2 fruit fly cellular contexts compared by ENCODE assay signal in the genomic region with DNA sequence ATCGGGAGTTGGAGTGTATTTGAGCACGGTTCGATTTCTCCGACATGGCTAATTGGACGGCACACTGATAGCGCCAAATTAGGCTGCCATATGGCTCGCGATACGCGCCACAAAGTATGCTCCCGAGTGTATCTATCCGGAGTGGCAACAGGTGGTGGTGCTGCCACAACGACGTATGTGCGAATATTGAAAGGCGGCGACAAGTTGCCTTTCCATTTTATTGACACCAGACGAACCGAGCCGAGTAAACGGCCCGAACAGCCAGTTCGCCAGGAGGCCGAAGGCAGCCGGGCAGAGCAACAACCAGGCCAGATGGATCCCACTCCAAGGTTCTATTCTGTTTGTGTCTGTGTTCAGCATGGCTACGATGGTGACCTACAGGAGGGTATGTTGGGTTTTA.
TF ChIP-seq lines count a peak whose summit lies in the region.

A gene (minus strand): TSS at position 193 of the 400 bp plus-strand sequence.

- no peak for TF ChIP-seq CTCF in whole organism, embryonic (GFP tag; optimal IDR thresholded peaks at IDR 0.05; lab: Kevin White, UChicago)

TF ChIP-seq in whole organism, embryonic, 481 proteins besides CTCF, POLR2A, EP300 and RAD21:
- TF ChIP-seq CG11456 (GFP tag; IDR thresholded peaks at IDR 0.05; lab: Robert Waterston, UW) (0 out of 3 replicates have a peak, but pooled peaks have one; percentile 25), nom (GFP tag; optimal IDR thresholded peaks at IDR 0.05; lab: Kevin White, UChicago) (no peak), peb (GFP tag; IDR thresholded peaks at IDR 0.05; lab: Robert Waterston, UW) (no peak), CG13775 (GFP tag; optimal IDR thresholded peaks at IDR 0.05; lab: Kevin White, UChicago) (no peak), CG9932 (GFP tag; IDR thresholded peaks at IDR 0.05; lab: Robert Waterston, UW) (no peak), ab (GFP tag; optimal IDR thresholded peaks at IDR 0.05; lab: Kevin White, UChicago) (no peak), Mrtf (GFP tag; IDR thresholded peaks at IDR 0.05; lab: Robert Waterston, UW) (0 out of 3 replicates have a peak, but pooled peaks have one; percentile 16), Med (GFP tag; lab: Kevin White, UChicago) (no peak), usp (GFP tag; optimal IDR thresholded peaks at IDR 0.05; lab: Kevin White, UChicago) (no peak), scrt (GFP tag; optimal IDR thresholded peaks at IDR 0.05; lab: Kevin White, UChicago) (peak; percentile 72), ewg (GFP tag; optimal IDR thresholded peaks at IDR 0.05; lab: Kevin White, UChicago) (no peak), Fer1 (GFP tag; optimal IDR thresholded peaks at IDR 0.05; lab: Kevin White, UChicago) (no peak), toy (GFP tag; IDR thresholded peaks at IDR 0.05; lab: Robert Waterston, UW) (no peak), CG14710 (tag; optimal IDR thresholded peaks at IDR 0.05; lab: Kevin White, UChicago) (no peak), bbx (GFP tag; IDR thresholded peaks at IDR 0.05; lab: Robert Waterston, UW; ENCODE audit: partially characterized antibody) (no peak), Nf-YB (GFP tag; optimal IDR thresholded peaks at IDR 0.05; lab: Kevin White, UChicago) (no peak), CG33557 (GFP tag; optimal IDR thresholded peaks at IDR 0.05; lab: Kevin White, UChicago) (no peak), vnd (GFP tag; IDR thresholded peaks at IDR 0.05; lab: Robert Waterston, UW; ENCODE audit: partially characterized antibody) (no peak), CG13894 (tag; optimal IDR thresholded peaks at IDR 0.05; lab: Kevin White, UChicago) (no peak), crp (GFP tag; optimal IDR thresholded peaks at IDR 0.05; lab: Kevin White, UChicago) (no peak), sc (optimal IDR thresholded peaks at IDR 0.05; lab: Kevin White, UChicago) (no peak), sc (GFP tag; optimal IDR thresholded peaks at IDR 0.05; lab: Kevin White, UChicago) (no peak), sisA (GFP tag; IDR thresholded peaks at IDR 0.05; lab: Robert Waterston, UW) (no peak), Camta (GFP tag; optimal IDR thresholded peaks at IDR 0.05; lab: Kevin White, UChicago) (no peak), CG18011 (GFP tag; optimal IDR thresholded peaks at IDR 0.05; lab: Kevin White, UChicago) (no peak), Fer3 (tag; optimal IDR thresholded peaks at IDR 0.05; lab: Kevin White, UChicago) (no peak), HLHmδ (GFP tag; optimal IDR thresholded peaks at IDR 0.05; lab: Kevin White, UChicago) (no peak), CG9215 (GFP tag; IDR thresholded peaks at IDR 0.05; lab: Robert Waterston, UW) (no peak), CG6791 (GFP tag; IDR thresholded peaks at IDR 0.05; lab: Robert Waterston, UW; ENCODE audit: partially characterized antibody) (no peak), Ets65A (GFP tag; lab: Kevin White, UChicago) (peak; percentile 27), CG3407 (GFP tag; optimal IDR thresholded peaks at IDR 0.05; lab: Kevin White, UChicago) (no peak), zen2 (GFP tag; IDR thresholded peaks at IDR 0.05; lab: Robert Waterston, UW; ENCODE audit: partially characterized antibody) (no peak), Deaf1 (tag; optimal IDR thresholded peaks at IDR 0.05; lab: Kevin White, UChicago) (peak; percentile 87), aop (GFP tag; IDR thresholded peaks at IDR 0.05; lab: Robert Waterston, UW) (no peak)
TF ChIP-seq in whole organism, embryonic: peak in this region for 5.

TF ChIP-seq in whole organism, pupa, 21 proteins besides CTCF, POLR2A, EP300 and RAD21:
- TF ChIP-seq CG12605 (GFP tag; IDR thresholded peaks at IDR 0.05; lab: Robert Waterston, UW) (peak; percentile 70), Ets98B (GFP tag; IDR thresholded peaks at IDR 0.05; lab: Robert Waterston, UW) (no peak), gl (tag; optimal IDR thresholded peaks at IDR 0.05; lab: Kevin White, UChicago) (no peak)
TF ChIP-seq in whole organism, pupa: peak in this region for 1.
